Fruit fly (Drosophila melanogaster): ENCODE results near the gene CYLD.

The CYLD gene

dm6 chr2L:10303786-10304185, 4.1 kb upstream of the CYLD start, which contains the start of gene nmd (continued):
- no peak for TF ChIP-seq CG13624 (GFP tag; optimal IDR thresholded peaks at IDR 0.05)
- TF ChIP-seq yki (optimal IDR thresholded peaks at IDR 0.05), result no peak
- no peak for TF ChIP-seq Nf-YB (GFP tag; optimal IDR thresholded peaks at IDR 0.05)
- 0 out of 3 replicates have a peak, but pooled peaks have one; percentile 9 for TF ChIP-seq ken (GFP tag; IDR thresholded peaks at IDR 0.05)
- no peak for TF ChIP-seq ERR (GFP tag; optimal IDR thresholded peaks at IDR 0.05)
- no peak for TF ChIP-seq gsb (GFP tag; IDR thresholded peaks at IDR 0.05)
- TF ChIP-seq Hr78 (GFP tag; optimal IDR thresholded peaks at IDR 0.05), result no peak
- no peak for TF ChIP-seq ash1 (GFP tag; optimal IDR thresholded peaks at IDR 0.05)
- no peak for TF ChIP-seq Dbx (GFP tag; IDR thresholded peaks at IDR 0.05)
- TF ChIP-seq Adf1 (GFP tag; IDR thresholded peaks at IDR 0.05), result no peak
- TF ChIP-seq Aef1 (GFP tag; IDR thresholded peaks at IDR 0.05), result no peak
- TF ChIP-seq p53 (GFP tag; optimal IDR thresholded peaks at IDR 0.05), result peak; percentile 36
- TF ChIP-seq btn (GFP tag; optimal IDR thresholded peaks at IDR 0.05), result no peak
- no peak for TF ChIP-seq otp (GFP tag; IDR thresholded peaks at IDR 0.05)
- TF ChIP-seq jumu (GFP tag; optimal IDR thresholded peaks at IDR 0.05), result no peak
- no peak; the same call in 1 of the 2 replicates for TF ChIP-seq CG17328 (GFP tag; IDR thresholded peaks at IDR 0.05)
- TF ChIP-seq CG9215 (GFP tag; IDR thresholded peaks at IDR 0.05), result no peak
- TF ChIP-seq croc (GFP tag; conservative IDR thresholded peaks at IDR 0.05), result no peak
- TF ChIP-seq lilli (GFP tag; optimal IDR thresholded peaks at IDR 0.05), result peak; percentile 28
- peak; percentile 47 for TF ChIP-seq Sry-δ (GFP tag; optimal IDR thresholded peaks at IDR 0.05)
- TF ChIP-seq CG10431 (GFP tag; optimal IDR thresholded peaks at IDR 0.05), result peak; percentile 91
- no peak for TF ChIP-seq crp (GFP tag; optimal IDR thresholded peaks at IDR 0.05)
- TF ChIP-seq Lpt (GFP tag; optimal IDR thresholded peaks at IDR 0.05), result no peak
- no peak for TF ChIP-seq CG6765 (GFP tag; optimal IDR thresholded peaks at IDR 0.05)
- TF ChIP-seq CG11398 (GFP tag; optimal IDR thresholded peaks at IDR 0.05), result no peak
- no peak for TF ChIP-seq luna (GFP tag; optimal IDR thresholded peaks at IDR 0.05)
- no peak for TF ChIP-seq Ada2b (GFP tag; IDR thresholded peaks at IDR 0.05)
- TF ChIP-seq CG10462 (GFP tag; optimal IDR thresholded peaks at IDR 0.05), result no peak
- no peak for TF ChIP-seq cas (GFP tag; IDR thresholded peaks at IDR 0.05)
- no peak for TF ChIP-seq Dip2 (GFP tag; IDR thresholded peaks at IDR 0.05)
- TF ChIP-seq tgo (GFP tag; IDR thresholded peaks at IDR 0.05), result no peak
- TF ChIP-seq hth (optimal IDR thresholded peaks at IDR 0.05), result no peak
- no peak for TF ChIP-seq CG4282 (GFP tag; optimal IDR thresholded peaks at IDR 0.05)
- TF ChIP-seq onecut (GFP tag; IDR thresholded peaks at IDR 0.05), result peak; percentile 32; the same call in 1 of the 2 replicates
- TF ChIP-seq Hmx (GFP tag; optimal IDR thresholded peaks at IDR 0.05), result no peak
- TF ChIP-seq tio (GFP tag; optimal IDR thresholded peaks at IDR 0.05), result no peak
- TF ChIP-seq CG3281 (GFP tag; optimal IDR thresholded peaks at IDR 0.05), result no peak
- TF ChIP-seq CG8089 (GFP tag; optimal IDR thresholded peaks at IDR 0.05), result no peak
- no peak for TF ChIP-seq tap (tag; optimal IDR thresholded peaks at IDR 0.05)
- no peak for TF ChIP-seq eyg (GFP tag; optimal IDR thresholded peaks at IDR 0.05)
- no peak for TF ChIP-seq Jarid2 (GFP tag; optimal IDR thresholded peaks at IDR 0.05)
- TF ChIP-seq Ptx1 (GFP tag; IDR thresholded peaks at IDR 0.05), result 0 out of 2 replicates have a peak, but pooled peaks have one; percentile 13
- no peak for TF ChIP-seq Usf (GFP tag; optimal IDR thresholded peaks at IDR 0.05)
- peak; percentile 41 for TF ChIP-seq nmo (GFP tag; optimal IDR thresholded peaks at IDR 0.05)
- no peak for TF ChIP-seq CG14441 (GFP tag; IDR thresholded peaks at IDR 0.05)
- TF ChIP-seq wor (GFP tag; IDR thresholded peaks at IDR 0.05), result no peak
- TF ChIP-seq Atf6 (GFP tag; IDR thresholded peaks at IDR 0.05), result no peak
- no peak for TF ChIP-seq slou (GFP tag; optimal IDR thresholded peaks at IDR 0.05)
- peak; percentile 19 for TF ChIP-seq mam (GFP tag; optimal IDR thresholded peaks at IDR 0.05)
- TF ChIP-seq CG3726 (GFP tag; IDR thresholded peaks at IDR 0.05), result no peak
- no peak for TF ChIP-seq CG5953 (GFP tag; IDR thresholded peaks at IDR 0.05)
- TF ChIP-seq CG8290 (GFP tag; optimal IDR thresholded peaks at IDR 0.05), result peak; percentile 73
- peak in 1 of 2 experiments; percentile 22 for TF ChIP-seq CG8290 (tag; optimal IDR thresholded peaks at IDR 0.05)
- no peak for TF ChIP-seq dmrt99B (tag; optimal IDR thresholded peaks at IDR 0.05)
- no peak for TF ChIP-seq her (GFP tag; optimal IDR thresholded peaks at IDR 0.05)
